Worm (Caenorhabditis elegans) whole organism, L4 larva: ENCODE results near the gene F10A3.17.
A peak's percentile ranks its signal among the peaks of the same experiment; 100 is the strongest.

Experiments
- F26F4.8 ChIP-seq: fragments of 200-800 bp; sonication (Bioruptor generic); conservative IDR thresholded peaks from 2 replicates; pipeline ENCODE4 v1.3.6; 2022; ENCODE audit warnings: missing genetic modification characterization, missing compliant biosample characterization
- T26A8.4 ChIP-seq: fragments of 200-800 bp; sonication (Bioruptor generic); IDR thresholded peaks from 2 replicates; pipeline ENCODE4 v1.3.6; 2022; ENCODE audit warnings: missing genetic modification characterization, missing compliant biosample characterization
- Y75B8A.6 ChIP-seq: fragments of 200-800 bp; sonication (Bioruptor generic); IDR thresholded peaks from 2 replicates; pipeline ENCODE4 v1.3.6; 2022; ENCODE audit warnings: missing genetic modification reagents, missing genetic modification characterization, missing compliant biosample characterization
- ZK546.5 ChIP-seq, 2 experiments: sonication (generic microtip); optimal IDR thresholded peaks; 2 replicates each; lab custom pipeline; 2017; ENCODE audit warnings: missing biosample characterization in 2 of 2, missing genetic modification characterization in 2 of 2
- ama-1 ChIP-seq: fragments of 150-350 bp; optimal IDR thresholded peaks from 2 replicates; lab custom pipeline; 2014; ENCODE audit warnings: inconsistent platforms, mixed read lengths
- ceh-28 ChIP-seq: fragments of 150-350 bp; optimal IDR thresholded peaks from 2 replicates; lab custom pipeline; 2014; ENCODE audit warnings: missing biosample characterization, missing genetic modification reagents, missing genetic modification characterization
- ctbp-1 ChIP-seq: fragments of 200-800 bp; sonication (Bioruptor generic); IDR thresholded peaks from 2 replicates; pipeline ENCODE4 v1.3.6; 2022; ENCODE audit warnings: missing genetic modification reagents, missing genetic modification characterization, missing compliant biosample characterization
- daf-12 ChIP-seq: fragments of 150-350 bp; optimal IDR thresholded peaks from 2 replicates; lab custom pipeline; 2014; ENCODE audit warnings: missing biosample characterization, missing genetic modification reagents, missing genetic modification characterization
- daf-16 ChIP-seq, 3 experiments: sonication (generic microtip); optimal IDR thresholded peaks; 2 replicates each; lab custom pipeline; 2016 to 2017; ENCODE audit warnings: missing genetic modification characterization in 3 of 3, missing genetic modification reagents in 3 of 3, mild to moderate bottlenecking in 2 of 3, missing compliant biosample characterization in 2 of 3, missing biosample characterization in 1 of 3, moderate library complexity in 1 of 3
- dmd-6 ChIP-seq: fragments of 200-800 bp; sonication (Bioruptor generic); IDR thresholded peaks from 2 replicates; pipeline ENCODE4 v1.3.6; 2022; ENCODE audit warnings: missing genetic modification reagents, missing genetic modification characterization, missing compliant biosample characterization
- dmd-8 ChIP-seq: fragments of 200-800 bp; sonication (Bioruptor generic); IDR thresholded peaks from 2 replicates; pipeline ENCODE4 v1.3.6; 2022; ENCODE audit warnings: missing genetic modification characterization, missing compliant biosample characterization
- dve-1 ChIP-seq: sonication (generic microtip); optimal IDR thresholded peaks from 2 replicates; lab custom pipeline; 2017; ENCODE audit warnings: antibody characterized with exemption, mild to moderate bottlenecking, missing genetic modification characterization, missing compliant biosample characterization; ENCODE audit not compliant: insufficient read depth
- fkh-10 ChIP-seq: fragments of 150-350 bp; optimal IDR thresholded peaks from 2 replicates; lab custom pipeline; 2014; ENCODE audit warnings: missing biosample characterization, missing genetic modification reagents, missing genetic modification characterization
- fos-1 ChIP-seq: fragments of 150-350 bp; optimal IDR thresholded peaks from 2 replicates; lab custom pipeline; 2014; ENCODE audit warnings: missing biosample characterization, missing genetic modification characterization
- lin-13 ChIP-seq: fragments of 150-350 bp; optimal IDR thresholded peaks from 2 replicates; lab custom pipeline; 2014; ENCODE audit warnings: missing biosample characterization, missing genetic modification reagents, missing genetic modification characterization
- lin-38 ChIP-seq: fragments of 200-800 bp; sonication (Bioruptor generic); IDR thresholded peaks from 2 replicates; pipeline ENCODE4 v1.3.6; 2022; ENCODE audit warnings: missing genetic modification reagents, missing genetic modification characterization, missing compliant biosample characterization
- lir-3 ChIP-seq: sonication (generic microtip); optimal IDR thresholded peaks from 2 replicates; lab custom pipeline; 2016; ENCODE audit warnings: mild to moderate bottlenecking, missing genetic modification characterization, missing compliant biosample characterization
- madf-5 ChIP-seq, 2 experiments: fragments of 200-800 bp; sonication (Bioruptor generic); IDR thresholded peaks; 2 replicates each; pipeline ENCODE4 v1.3.6; 2022; ENCODE audit warnings: missing compliant biosample characterization in 2 of 2, missing genetic modification characterization in 2 of 2
- mes-2 ChIP-seq: sonication (generic microtip); optimal IDR thresholded peaks from 2 replicates; lab custom pipeline; 2016; ENCODE audit warnings: missing genotype, mild to moderate bottlenecking, missing genetic modification characterization, missing compliant biosample characterization; ENCODE audit not compliant: poor library complexity, severe bottlenecking
- nhr-10 ChIP-seq: fragments of 150-350 bp; optimal IDR thresholded peaks from 2 replicates; lab custom pipeline; 2014; ENCODE audit warnings: missing biosample characterization, missing genetic modification characterization
- nhr-11 ChIP-seq: fragments of 150-350 bp; optimal IDR thresholded peaks from 2 replicates; lab custom pipeline; 2014; ENCODE audit warnings: missing biosample characterization, missing genetic modification characterization
- nhr-237 ChIP-seq: sonication (generic microtip); optimal IDR thresholded peaks from 2 replicates; lab custom pipeline; 2017; ENCODE audit warnings: missing biosample characterization, missing genetic modification characterization
- nhr-25 ChIP-seq: sonication (generic microtip); optimal IDR thresholded peaks from 2 replicates; lab custom pipeline; 2017; ENCODE audit warnings: missing genetic modification characterization, mild to moderate bottlenecking, missing compliant biosample characterization, antibody characterized with exemption, moderate library complexity, borderline replicate concordance; ENCODE audit not compliant: insufficient read depth
- nhr-28 ChIP-seq: fragments of 150-350 bp; optimal IDR thresholded peaks from 2 replicates; lab custom pipeline; 2014; ENCODE audit warnings: missing biosample characterization, missing genetic modification characterization
- nhr-6 ChIP-seq: fragments of 150-350 bp; optimal IDR thresholded peaks from 2 replicates; lab custom pipeline; 2014; ENCODE audit warnings: missing biosample characterization, missing genetic modification characterization
- nhr-76 ChIP-seq: fragments of 150-350 bp; optimal IDR thresholded peaks from 2 replicates; lab custom pipeline; 2014; ENCODE audit warnings: missing biosample characterization, missing genetic modification characterization
- pha-4 ChIP-seq, 2 experiments: fragments of 150-350 bp in 1 of 2; fragments of 200-800 bp in 1 of 2; sonication (Bioruptor generic) in 1 of 2; IDR thresholded peaks in 1 of 2; optimal IDR thresholded peaks in 1 of 2; 2 replicates each; pipeline versions ENCODE4 v1.3.6 to Lab custom; 2014 to 2022; ENCODE audit warnings: missing genetic modification characterization in 2 of 2, missing genetic modification reagents in 2 of 2, missing biosample characterization in 1 of 2, missing compliant biosample characterization in 1 of 2
- php-3 ChIP-seq: fragments of 200-800 bp; sonication (Bioruptor generic); IDR thresholded peaks from 2 replicates; pipeline ENCODE4 v1.3.6; 2022; ENCODE audit warnings: missing genetic modification reagents, missing genetic modification characterization, missing compliant biosample characterization
- pqm-1 ChIP-seq: sonication (generic microtip); optimal IDR thresholded peaks from 2 replicates; lab custom pipeline; 2017; ENCODE audit warnings: missing biosample characterization, missing genetic modification characterization
- skn-1 ChIP-seq: fragments of 150-350 bp; optimal IDR thresholded peaks from 2 replicates; lab custom pipeline; 2014; ENCODE audit warnings: missing biosample characterization, missing genetic modification characterization
- snpc-4 ChIP-seq: fragments of 150-350 bp; optimal IDR thresholded peaks from 2 replicates; lab custom pipeline; 2014; ENCODE audit warnings: missing biosample characterization, missing genetic modification characterization
- spr-1 ChIP-seq: sonication (generic microtip); optimal IDR thresholded peaks from 2 replicates; lab custom pipeline; 2016; ENCODE audit warnings: mild to moderate bottlenecking, missing genetic modification characterization, missing compliant biosample characterization
- tra-1 ChIP-seq: fragments of 200-800 bp; sonication (Bioruptor generic); IDR thresholded peaks from 2 replicates; pipeline ENCODE4 v1.3.6; 2022; ENCODE audit warnings: missing genetic modification reagents, missing genetic modification characterization, missing compliant biosample characterization
- unc-130 ChIP-seq: sonication (generic microtip); optimal IDR thresholded peaks from 2 replicates; lab custom pipeline; 2016; ENCODE audit warnings: missing genetic modification reagents, missing genetic modification characterization, missing compliant biosample characterization
- unc-62 ChIP-seq, 3 experiments: fragments of 150-350 bp in 1 of 3; sonication (generic microtip); optimal IDR thresholded peaks in 2 of 3; peaks in 1 of 3; 1 replicate in 1 of 3; 2 replicates in 2 of 3; lab custom pipeline; 2014 to 2017; ENCODE audit warnings: missing biosample characterization in 3 of 3, missing genetic modification characterization in 3 of 3, missing genetic modification reagents in 3 of 3, missing genotype in 1 of 3
- zip-11 ChIP-seq: fragments of 200-800 bp; sonication (Bioruptor generic); IDR thresholded peaks from 2 replicates; pipeline ENCODE4 v1.3.6; 2022; ENCODE audit warnings: missing genetic modification characterization, missing compliant biosample characterization
- ztf-7 ChIP-seq: fragments of 150-350 bp; optimal IDR thresholded peaks from 2 replicates; lab custom pipeline; 2014; ENCODE audit warnings: missing biosample characterization, missing genetic modification characterization

Gene F10A3.17

ce11 chrV:16132215-16132614 lies 27.3 kb downstream of the F10A3.17 start:
- no peak for TF ChIP-seq ZK546.5 (tag; optimal IDR thresholded peaks at IDR 0.05; lab: Kevin White, UChicago)
- TF ChIP-seq unc-62 (GFP tag; optimal IDR thresholded peaks at IDR 0.05 in 1 of 2; lab: Kevin White, UChicago): peak in 1 of 2 experiments; percentile 7
- TF ChIP-seq unc-62 (tag; optimal IDR thresholded peaks at IDR 0.05; lab: Kevin White, UChicago): no peak
- TF ChIP-seq mes-2 (tag; lab: Kevin White, UChicago): no peak

DNA sequence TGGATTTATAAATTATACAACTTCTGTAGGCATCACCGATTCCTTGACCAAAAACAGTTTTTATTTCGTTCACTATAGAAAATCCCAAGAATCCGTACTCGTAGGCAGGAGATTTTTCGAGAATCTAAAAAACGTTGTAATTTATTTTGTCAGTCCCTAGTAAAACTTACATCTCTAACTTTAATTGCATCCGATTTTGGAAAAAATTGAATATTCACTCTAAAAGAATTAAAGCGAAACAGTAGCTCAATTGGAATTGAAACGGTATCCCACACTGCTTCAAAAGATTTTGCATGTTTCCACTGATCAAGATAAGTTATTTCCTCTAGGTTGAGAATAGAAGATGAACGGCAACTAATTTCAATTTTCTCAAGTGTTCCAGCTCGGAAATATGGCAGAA lies 28.2 kb downstream of the F10A3.17 start, which contains the start of gene fbxa-142:
Gene fbxa-142 (minus strand): TSS at position 101 of the 400 bp plus-strand sequence.
- TF ChIP-seq unc-62 (GFP tag; optimal IDR thresholded peaks at IDR 0.05 in 1 of 2; lab: Kevin White, UChicago): peak in 1 of 2 experiments; percentile 27
- TF ChIP-seq unc-62 (tag; optimal IDR thresholded peaks at IDR 0.05; lab: Kevin White, UChicago): no peak
- no peak for TF ChIP-seq ctbp-1 (GFP tag; lab: Robert Waterston, UW)

ce11 chrV:16129116-16129515 lies 30.4 kb downstream of the F10A3.17 start:
- no peak for TF ChIP-seq ama-1 (lab: Kevin White, UChicago)
- TF ChIP-seq daf-16 (GFP tag; optimal IDR thresholded peaks at IDR 0.05; lab: Kevin White, UChicago): no peak
- TF ChIP-seq daf-16 (tag; optimal IDR thresholded peaks at IDR 0.05; lab: Kevin White, UChicago): peak; percentile 38
- TF ChIP-seq dve-1 (tag; lab: Kevin White, UChicago): peak; percentile 38
- peak; percentile 78 for TF ChIP-seq pqm-1
- no peak for TF ChIP-seq tra-1

- TF ChIP-seq nhr-28 (tag; lab: Kevin White, UChicago) (peak; percentile 48), lin-13 (no peak)
Observed at ce11 chrV:16127401-16127800, 32.1 kb downstream of the F10A3.17 start, which contains the start of gene fbxa-143. TSS of gene fbxa-143 (minus strand) at chrV:16127501.

ce11 chrV:16124739-16125138 lies 34.8 kb downstream of the F10A3.17 start, which contains the start of gene nhr-111:
TSS of gene nhr-111 (minus strand) at chrV:16124839.
- no peak for TF ChIP-seq zip-11
- TF ChIP-seq dmd-8 (GFP tag; lab: Robert Waterston, UW): no peak
- no peak for TF ChIP-seq nhr-25 (tag; lab: Kevin White, UChicago)
- TF ChIP-seq nhr-76: no peak
- TF ChIP-seq madf-5 (GFP tag; IDR thresholded peaks at IDR 0.05; lab: Robert Waterston, UW): no peak
- no peak for TF ChIP-seq F26F4.8 (GFP tag; lab: Robert Waterston, UW)
- no peak for TF ChIP-seq daf-16 (GFP tag; optimal IDR thresholded peaks at IDR 0.05; lab: Kevin White, UChicago)
- no peak for TF ChIP-seq daf-16 (tag; optimal IDR thresholded peaks at IDR 0.05; lab: Kevin White, UChicago)
- no peak for TF ChIP-seq php-3 (GFP tag; lab: Robert Waterston, UW)
- TF ChIP-seq dmd-6 (GFP tag; lab: Robert Waterston, UW): no peak
- TF ChIP-seq T26A8.4 (GFP tag; lab: Robert Waterston, UW): no peak
- no peak for TF ChIP-seq lir-3 (tag; lab: Kevin White, UChicago)
- TF ChIP-seq fkh-10 (GFP tag; lab: Kevin White, UChicago): no peak
- TF ChIP-seq fos-1 (tag; lab: Kevin White, UChicago): no peak
- TF ChIP-seq nhr-11: no peak
- TF ChIP-seq ztf-7 (tag; lab: Kevin White, UChicago): no peak
- no peak for TF ChIP-seq lin-38 (GFP tag; lab: Robert Waterston, UW)
- TF ChIP-seq snpc-4 (tag; lab: Kevin White, UChicago): no peak

DNA sequence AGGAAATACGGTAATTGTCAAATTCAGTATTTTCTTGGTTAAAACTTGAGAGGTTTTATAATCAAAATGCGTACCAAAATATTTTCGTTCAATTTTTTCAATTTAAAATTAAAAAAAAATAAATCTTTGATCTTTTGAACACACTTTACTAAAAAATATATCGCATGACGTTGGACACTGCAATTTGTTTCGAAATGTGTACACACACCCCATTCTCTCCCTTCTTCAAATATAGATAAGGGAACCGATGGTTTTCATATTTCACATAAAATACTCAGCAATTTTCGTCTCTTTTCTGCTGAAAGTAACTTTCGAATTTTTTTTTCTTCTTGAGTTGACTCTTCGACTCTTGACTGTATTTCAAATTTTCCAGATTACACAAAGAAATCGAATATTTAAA lies 38.0 kb downstream of the F10A3.17 start:
- TF ChIP-seq nhr-6 (tag; lab: Kevin White, UChicago): no peak
- TF ChIP-seq daf-12 (tag; lab: Kevin White, UChicago): no peak
- TF ChIP-seq daf-16 (GFP tag; optimal IDR thresholded peaks at IDR 0.05; lab: Kevin White, UChicago): no peak
- peak; percentile 29 for TF ChIP-seq daf-16 (tag; optimal IDR thresholded peaks at IDR 0.05; lab: Kevin White, UChicago)
- TF ChIP-seq nhr-237: no peak
- peak; percentile 1 for TF ChIP-seq pqm-1
- TF ChIP-seq pha-4 (GFP tag; IDR thresholded peaks at IDR 0.05; lab: Robert Waterston, UW): no peak
- TF ChIP-seq pha-4 (tag; optimal IDR thresholded peaks at IDR 0.05; lab: Kevin White, UChicago): peak; percentile 7
- no peak for TF ChIP-seq nhr-25 (tag; lab: Kevin White, UChicago)
- TF ChIP-seq nhr-10 (tag; lab: Kevin White, UChicago): no peak
- TF ChIP-seq dve-1 (tag; lab: Kevin White, UChicago): peak; percentile 32
- TF ChIP-seq nhr-28 (tag; lab: Kevin White, UChicago): peak; percentile 60
- no peak for TF ChIP-seq spr-1 (tag; lab: Kevin White, UChicago)
- peak; percentile 12; the same call in 1 of the 2 replicates for TF ChIP-seq dmd-6 (GFP tag; lab: Robert Waterston, UW)
- no peak for TF ChIP-seq Y75B8A.6 (GFP tag; lab: Robert Waterston, UW)
- TF ChIP-seq skn-1: no peak
- TF ChIP-seq unc-130 (GFP tag; lab: Kevin White, UChicago): no peak
- TF ChIP-seq ceh-28 (tag; lab: Kevin White, UChicago): no peak
